Fruit fly (Drosophila melanogaster) whole organism, prepupa: ENCODE data around the gene CG14327.

ENCODE experiments used
- CG10669 ChIP-seq: fragments of 200-800 bp; sonication (Bioruptor generic); optimal IDR thresholded peaks from 3 replicates; lab custom pipeline; 2018; ENCODE audit warnings: missing biosample characterization, mild to moderate bottlenecking, missing genetic modification characterization, moderate library complexity
- Eip78C ChIP-seq: fragments of 200-800 bp; sonication (Bioruptor generic); peaks from one replicate; lab custom pipeline; 2016; ENCODE audit warnings: missing biosample characterization, missing genetic modification characterization
- Gug ChIP-seq: fragments of 200-800 bp; sonication (Bioruptor generic); IDR thresholded peaks from 2 replicates; pipeline ENCODE4 v1.3.6; 2022; ENCODE audit warnings: missing biosample characterization, missing genetic modification characterization
- Hr39 ChIP-seq: fragments of 200-800 bp; sonication (Bioruptor generic); optimal IDR thresholded peaks from 2 replicates; lab custom pipeline; 2016; ENCODE audit warnings: missing biosample characterization, missing genetic modification characterization

DNA sequence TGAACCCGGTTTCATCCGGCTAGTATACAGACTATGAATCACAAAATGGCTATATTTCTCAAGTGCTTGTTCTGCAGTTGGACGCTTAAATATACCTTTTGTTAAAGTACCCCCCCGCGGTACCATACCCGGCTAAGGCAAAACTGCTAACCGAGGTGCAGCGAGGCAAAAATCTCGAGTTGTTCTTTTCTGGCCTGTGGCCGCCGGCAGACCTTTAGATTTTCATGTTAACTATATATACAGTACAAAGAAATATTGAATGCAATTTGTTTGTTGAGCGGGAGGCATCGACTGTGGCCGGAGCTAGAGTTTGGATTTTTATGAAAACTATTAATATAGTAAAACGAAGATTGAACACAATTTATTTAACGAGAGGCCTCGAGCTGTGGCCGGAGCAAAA is 2.2 kb downstream of the CG14327 start:
- TF ChIP-seq CG10669 (GFP tag; lab: Kevin White, UChicago) (no peak), Hr39 (GFP tag; lab: Kevin White, UChicago) (no peak), Gug (GFP tag; lab: Robert Waterston, UW) (no peak), Eip78C (GFP tag; lab: Kevin White, UChicago) (no peak)
